Fruit fly (Drosophila melanogaster) whole organism, prepupa: ENCODE measurements around the gene Atac1.

ENCODE experiments used
- CG11762 ChIP-seq: fragments of 200-800 bp; sonication (Bioruptor generic); optimal IDR thresholded peaks from 3 replicates; lab custom pipeline; 2016; ENCODE audit warnings: missing biosample characterization, missing genetic modification characterization; ENCODE audit not compliant: insufficient read depth
- CG6808 ChIP-seq: fragments of 200-800 bp; sonication (Bioruptor generic); optimal IDR thresholded peaks from 3 replicates; lab custom pipeline; 2017; ENCODE audit warnings: missing biosample characterization, missing genetic modification characterization, mild to moderate bottlenecking, moderate library complexity, missing genetic modification reagents
- CG6854 ChIP-seq: fragments of 200-800 bp; sonication (Bioruptor generic); optimal IDR thresholded peaks from 2 replicates; lab custom pipeline; 2017; ENCODE audit warnings: missing biosample characterization, mild to moderate bottlenecking, missing genetic modification characterization
- CG9139 ChIP-seq: fragments of 200-800 bp; sonication (Bioruptor generic); optimal IDR thresholded peaks from 3 replicates; lab custom pipeline; 2017; ENCODE audit warnings: missing biosample characterization, mild to moderate bottlenecking, missing genetic modification characterization
- Eip93F ChIP-seq: fragments of 200-800 bp; sonication (Bioruptor generic); optimal IDR thresholded peaks from 2 replicates; lab custom pipeline; 2016; ENCODE audit warnings: missing biosample characterization, mild to moderate bottlenecking, missing genetic modification characterization
- Ets96B ChIP-seq: fragments of 200-800 bp; optimal IDR thresholded peaks from 2 replicates; lab custom pipeline; 2019; ENCODE audit warnings: missing biosample characterization, mild to moderate bottlenecking, missing genetic modification characterization, moderate library complexity
- Lpt ChIP-seq: fragments of 200-800 bp; sonication (Bioruptor generic); optimal IDR thresholded peaks from 3 replicates; lab custom pipeline; 2016; ENCODE audit warnings: missing biosample characterization, missing genetic modification characterization
- Sox102F ChIP-seq: fragments of 200-800 bp; sonication (Bioruptor generic); optimal IDR thresholded peaks from 2 replicates; lab custom pipeline; 2016; ENCODE audit warnings: missing biosample characterization, mild to moderate bottlenecking, missing genetic modification characterization
- fkh ChIP-seq: fragments of 200-800 bp; sonication (Bioruptor generic); optimal IDR thresholded peaks from 3 replicates; lab custom pipeline; 2017; ENCODE audit warnings: missing biosample characterization, mild to moderate bottlenecking, missing genetic modification characterization, moderate library complexity
- net ChIP-seq: fragments of 200-800 bp; sonication (Bioruptor generic); optimal IDR thresholded peaks from 3 replicates; lab custom pipeline; 2016; ENCODE audit warnings: missing biosample characterization, missing genetic modification characterization
- svp ChIP-seq: fragments of 200-800 bp; sonication (Bioruptor generic); peaks from one replicate; lab custom pipeline; 2016; ENCODE audit warnings: missing biosample characterization, missing genetic modification characterization

dm6 chr2L:6960165-6960564 lies at the start of gene Atac1, which contains the start of gene Hmgcl:
- TF ChIP-seq CG6808 (GFP tag; lab: Kevin White, UChicago), result no peak
- no peak for TF ChIP-seq Lpt (GFP tag; lab: Kevin White, UChicago)
- no peak for TF ChIP-seq net (GFP tag; lab: Kevin White, UChicago)
- TF ChIP-seq Ets96B (tag; lab: Kevin White, UChicago), result no peak
- no peak for TF ChIP-seq CG6854 (GFP tag; lab: Kevin White, UChicago)
- TF ChIP-seq Sox102F (GFP tag; lab: Kevin White, UChicago), result no peak
- no peak for TF ChIP-seq fkh (GFP tag; lab: Kevin White, UChicago)
- TF ChIP-seq CG9139, result no peak
- no peak for TF ChIP-seq CG11762
- TF ChIP-seq Eip93F (GFP tag; lab: Kevin White, UChicago), result no peak
- no peak for TF ChIP-seq svp
